Worm (Caenorhabditis elegans): ENCODE measurements around the gene snap-29.
A peak's percentile ranks its signal among the peaks of the same experiment; 100 is the strongest.

snap-29 gene

ce11 chrIII:8745214-8745613 lies 30.8 kb upstream of the snap-29 start:
- no peak for TF ChIP-seq nhr-111 (GFP tag; optimal IDR thresholded peaks at IDR 0.05)
- no peak for TF ChIP-seq R02D3.7 (tag; optimal IDR thresholded peaks at IDR 0.05)
- TF ChIP-seq egl-27 (tag; optimal IDR thresholded peaks at IDR 0.05): no peak
- no peak for TF ChIP-seq ceh-28 (tag; optimal IDR thresholded peaks at IDR 0.05)
- TF ChIP-seq daf-16 (GFP tag; optimal IDR thresholded peaks at IDR 0.05): no peak
- no peak for TF ChIP-seq daf-16 (tag; optimal IDR thresholded peaks at IDR 0.05)
- TF ChIP-seq unc-62 (GFP tag; optimal IDR thresholded peaks at IDR 0.05 in 1 of 2): peak in 1 of 2 experiments; percentile 95
- TF ChIP-seq unc-62 (tag; optimal IDR thresholded peaks at IDR 0.05): no peak
- no peak for TF ChIP-seq skn-1 (tag; optimal IDR thresholded peaks at IDR 0.05)

- TF ChIP-seq lim-7 (GFP tag; IDR thresholded peaks at IDR 0.05): no peak
- TF ChIP-seq daf-8 (GFP tag; IDR thresholded peaks at IDR 0.05): no peak
- TF ChIP-seq F37D6.2 (tag; optimal IDR thresholded peaks at IDR 0.05): no peak
- TF ChIP-seq skn-1 (tag; optimal IDR thresholded peaks at IDR 0.05): no peak
- no peak for TF ChIP-seq F44E2.7 (GFP tag; IDR thresholded peaks at IDR 0.05)
- no peak for TF ChIP-seq unc-130 (GFP tag; optimal IDR thresholded peaks at IDR 0.05)
- no peak for TF ChIP-seq zfp-2 (tag; optimal IDR thresholded peaks at IDR 0.05)
- no peak for TF ChIP-seq dmd-9 (GFP tag; IDR thresholded peaks at IDR 0.05)
- no peak for TF ChIP-seq nhr-10 (tag; optimal IDR thresholded peaks at IDR 0.05)
- no peak for TF ChIP-seq nhr-102 (tag; optimal IDR thresholded peaks at IDR 0.05)
- no peak for TF ChIP-seq daf-12 (tag; optimal IDR thresholded peaks at IDR 0.05)
- peak; percentile 78 for TF ChIP-seq hlh-11 (tag; optimal IDR thresholded peaks at IDR 0.05)
- TF ChIP-seq hmg-1.1 (GFP tag; IDR thresholded peaks at IDR 0.05): no peak
- peak; percentile 92 for TF ChIP-seq pqm-1 (tag; optimal IDR thresholded peaks at IDR 0.05)
- TF ChIP-seq dpl-1 (GFP tag; optimal IDR thresholded peaks at IDR 0.05): no peak
- TF ChIP-seq lin-1 (GFP tag; IDR thresholded peaks at IDR 0.05): no peak
- TF ChIP-seq egl-27 (tag; optimal IDR thresholded peaks at IDR 0.05): no peak
- no peak for TF ChIP-seq pha-4 (GFP tag; IDR thresholded peaks at IDR 0.05)
- TF ChIP-seq pha-4 (tag; optimal IDR thresholded peaks at IDR 0.05): no peak
- TF ChIP-seq madf-5 (GFP tag; IDR thresholded peaks at IDR 0.05): no peak
- no peak for TF ChIP-seq dmd-8 (GFP tag; IDR thresholded peaks at IDR 0.05)
- no peak for TF ChIP-seq ZK546.5 (tag; optimal IDR thresholded peaks at IDR 0.05)
- TF ChIP-seq lin-39 (tag; optimal IDR thresholded peaks at IDR 0.05): no peak
- TF ChIP-seq mxl-3 (GFP tag; optimal IDR thresholded peaks at IDR 0.05): no peak
- TF ChIP-seq nhr-237 (tag; optimal IDR thresholded peaks at IDR 0.05): no peak
- TF ChIP-seq Y48G9A.11 (GFP tag; IDR thresholded peaks at IDR 0.05): no peak
- peak; percentile 71 for TF ChIP-seq dmd-6 (GFP tag; IDR thresholded peaks at IDR 0.05)
- TF ChIP-seq lin-13 (GFP tag; optimal IDR thresholded peaks at IDR 0.05): no peak
- TF ChIP-seq ama-1 (optimal IDR thresholded peaks at IDR 0.05): no peak
- TF ChIP-seq aha-1 (tag): no peak
- TF ChIP-seq ceh-20 (GFP tag; IDR thresholded peaks at IDR 0.05): no peak
- TF ChIP-seq set-16 (GFP tag; IDR thresholded peaks at IDR 0.05): no peak
- no peak for TF ChIP-seq ces-1 (GFP tag; optimal IDR thresholded peaks at IDR 0.05)
- no peak for TF ChIP-seq jun-1 (tag; optimal IDR thresholded peaks at IDR 0.05)
- peak; percentile 11 for TF ChIP-seq nhr-6 (tag; optimal IDR thresholded peaks at IDR 0.05)
- no peak for TF ChIP-seq nhr-42 (GFP tag; IDR thresholded peaks at IDR 0.05)
- no peak for TF ChIP-seq nhr-41 (GFP tag; IDR thresholded peaks at IDR 0.05)
- TF ChIP-seq zip-11 (GFP tag; IDR thresholded peaks at IDR 0.05): no peak
- TF ChIP-seq T26A8.4 (GFP tag; IDR thresholded peaks at IDR 0.05): no peak
- no peak for TF ChIP-seq nhr-76 (tag; optimal IDR thresholded peaks at IDR 0.05)
- peak; percentile 48 for TF ChIP-seq nhr-77 (tag; optimal IDR thresholded peaks at IDR 0.05)
- TF ChIP-seq daf-19 (GFP tag; conservative IDR thresholded peaks at IDR 0.05): no peak
- no peak for TF ChIP-seq Y105C5A.15 (GFP tag; IDR thresholded peaks at IDR 0.05)
- TF ChIP-seq lir-3 (tag; optimal IDR thresholded peaks at IDR 0.05): no peak
- TF ChIP-seq daf-16 (GFP tag; optimal IDR thresholded peaks at IDR 0.05): no peak
- TF ChIP-seq daf-16 (tag; optimal IDR thresholded peaks at IDR 0.05): peak; percentile 67
- TF ChIP-seq ctbp-1 (GFP tag; IDR thresholded peaks at IDR 0.05): no peak
- no peak for TF ChIP-seq zfp-3 (GFP tag; conservative IDR thresholded peaks at IDR 0.05)
Measured at ce11 chrIII:8748620-8749019, 27.4 kb upstream of the snap-29 start.
